Worm (Caenorhabditis elegans) whole organism, late embryonic: Measurements from ENCODE around the gene clhm-1.
"Not testable (repeated sequence)": the region's sequence is repeated elsewhere in the genome, so short reads cannot be mapped to it uniquely, and the experiment has no call there.

Experiments used
- C38D4.7 ChIP-seq: fragments of 200-800 bp; sonication (Bioruptor generic); optimal IDR thresholded peaks from 2 replicates; lab custom pipeline; 2018; ENCODE audit warnings: mild to moderate bottlenecking, missing genetic modification characterization, moderate library complexity, missing compliant biosample characterization
- F13H6.1 ChIP-seq: sonication (generic microtip); optimal IDR thresholded peaks from 2 replicates; lab custom pipeline; 2016; ENCODE audit warnings: missing genetic modification characterization, missing compliant biosample characterization
- ahr-1 ChIP-seq: sonication (generic microtip); optimal IDR thresholded peaks from 2 replicates; lab custom pipeline; 2016; ENCODE audit warnings: missing genetic modification characterization, missing compliant biosample characterization
- ama-1 ChIP-seq: fragments of 150-350 bp; optimal IDR thresholded peaks from 2 replicates; lab custom pipeline; 2014
- ceh-19 ChIP-seq: fragments of 200-800 bp; sonication (Bioruptor generic); optimal IDR thresholded peaks from 2 replicates; lab custom pipeline; 2018; ENCODE audit warnings: mild to moderate bottlenecking, missing genetic modification characterization, missing compliant biosample characterization
- ceh-2 ChIP-seq: sonication (generic microtip); optimal IDR thresholded peaks from 2 replicates; lab custom pipeline; 2016; ENCODE audit warnings: missing genotype, missing genetic modification characterization, missing compliant biosample characterization
- ceh-22 ChIP-seq: sonication (generic microtip); optimal IDR thresholded peaks from 2 replicates; lab custom pipeline; 2017; ENCODE audit warnings: missing biosample characterization, missing genetic modification characterization
- ceh-31 ChIP-seq: sonication (generic microtip); optimal IDR thresholded peaks from 2 replicates; lab custom pipeline; 2016; ENCODE audit warnings: missing genetic modification characterization, missing compliant biosample characterization
- ceh-34 ChIP-seq: sonication (generic microtip); optimal IDR thresholded peaks from 2 replicates; lab custom pipeline; 2016; ENCODE audit warnings: mild to moderate bottlenecking, missing genetic modification characterization, missing compliant biosample characterization
- dmd-4 ChIP-seq: sonication (generic microtip); optimal IDR thresholded peaks from 2 replicates; lab custom pipeline; 2016; ENCODE audit warnings: borderline replicate concordance, missing genetic modification characterization, missing compliant biosample characterization
- dve-1 ChIP-seq: sonication (generic microtip); optimal IDR thresholded peaks from 2 replicates; lab custom pipeline; 2017; ENCODE audit warnings: antibody characterized with exemption, mild to moderate bottlenecking, missing genetic modification characterization, missing compliant biosample characterization
- elt-2 ChIP-seq: sonication (generic microtip); optimal IDR thresholded peaks from 2 replicates; lab custom pipeline; 2016; ENCODE audit warnings: missing genetic modification reagents, missing genetic modification characterization, missing compliant biosample characterization
- elt-4 ChIP-seq: sonication (generic microtip); optimal IDR thresholded peaks from 2 replicates; lab custom pipeline; 2016; ENCODE audit warnings: missing genetic modification characterization, missing compliant biosample characterization
- eyg-1 ChIP-seq: sonication (generic microtip); optimal IDR thresholded peaks from 2 replicates; lab custom pipeline; 2016; ENCODE audit warnings: missing genotype, missing genetic modification characterization, missing compliant biosample characterization
- fkh-6 ChIP-seq: sonication (generic microtip); optimal IDR thresholded peaks from 2 replicates; lab custom pipeline; 2016; ENCODE audit warnings: missing genetic modification characterization, missing compliant biosample characterization
- hlh-15 ChIP-seq: sonication (generic microtip); optimal IDR thresholded peaks from 2 replicates; lab custom pipeline; 2016; ENCODE audit warnings: missing genetic modification characterization, missing compliant biosample characterization
- hlh-30 ChIP-seq: sonication (generic microtip); optimal IDR thresholded peaks from 2 replicates; lab custom pipeline; 2017; ENCODE audit warnings: antibody characterized with exemption, missing genetic modification characterization, missing compliant biosample characterization; ENCODE audit not compliant: insufficient read depth
- lim-6 ChIP-seq: sonication (generic microtip); optimal IDR thresholded peaks from 2 replicates; lab custom pipeline; 2016; ENCODE audit warnings: missing genetic modification characterization, missing compliant biosample characterization
- madf-2 ChIP-seq: sonication (generic microtip); optimal IDR thresholded peaks from 2 replicates; lab custom pipeline; 2017; ENCODE audit warnings: missing genetic modification characterization, missing compliant biosample characterization
- nhr-11 ChIP-seq: fragments of 150-350 bp; optimal IDR thresholded peaks from 2 replicates; lab custom pipeline; 2014; ENCODE audit warnings: missing biosample characterization, missing genetic modification characterization
- pag-3 ChIP-seq: sonication (generic microtip); optimal IDR thresholded peaks from 2 replicates; lab custom pipeline; 2016; ENCODE audit warnings: missing compliant biosample characterization, missing genetic modification characterization, borderline replicate concordance
- pha-4 ChIP-seq: fragments of 150-350 bp; optimal IDR thresholded peaks from 2 replicates; lab custom pipeline; 2018; ENCODE audit warnings: missing biosample characterization, missing genetic modification reagents, missing genetic modification characterization
- pqm-1 ChIP-seq: sonication (generic microtip); optimal IDR thresholded peaks from 2 replicates; lab custom pipeline; 2016; ENCODE audit warnings: missing genetic modification characterization, missing compliant biosample characterization
- rnt-1 ChIP-seq: sonication (generic microtip); optimal IDR thresholded peaks from 2 replicates; lab custom pipeline; 2016; ENCODE audit warnings: missing genetic modification characterization, missing compliant biosample characterization
- sox-2 ChIP-seq: fragments of 200-800 bp; sonication (Bioruptor generic); IDR thresholded peaks from 2 replicates; pipeline ENCODE4 v1.3.6; 2022; ENCODE audit warnings: missing genetic modification reagents, missing genetic modification characterization, missing compliant biosample characterization
- ttx-3 ChIP-seq: sonication (generic microtip); optimal IDR thresholded peaks from 2 replicates; lab custom pipeline; 2016; ENCODE audit warnings: missing genetic modification reagents, missing genetic modification characterization, missing compliant biosample characterization
- unc-3 ChIP-seq, 2 experiments: fragments of 200-800 bp in 1 of 2; sonication (Bioruptor generic) in 1 of 2; sonication (generic microtip) in 1 of 2; conservative IDR thresholded peaks in 1 of 2; optimal IDR thresholded peaks in 1 of 2; 2 replicates each; pipeline versions ENCODE4 v1.3.6 to Lab custom; 2016 to 2022; ENCODE audit warnings: missing compliant biosample characterization in 2 of 2, missing genetic modification characterization in 2 of 2, missing genetic modification reagents in 1 of 2
- unc-55 ChIP-seq: sonication (generic microtip); optimal IDR thresholded peaks from 2 replicates; lab custom pipeline; 2017; ENCODE audit warnings: missing biosample characterization, missing genetic modification reagents, missing genetic modification characterization
- unc-86 ChIP-seq: sonication (generic microtip); optimal IDR thresholded peaks from 2 replicates; lab custom pipeline; 2016; ENCODE audit warnings: missing genetic modification characterization, missing compliant biosample characterization
- zip-5 ChIP-seq: sonication (generic microtip); optimal IDR thresholded peaks from 2 replicates; lab custom pipeline; 2016; ENCODE audit warnings: missing genetic modification characterization, missing compliant biosample characterization

The clhm-1 gene

DNA sequence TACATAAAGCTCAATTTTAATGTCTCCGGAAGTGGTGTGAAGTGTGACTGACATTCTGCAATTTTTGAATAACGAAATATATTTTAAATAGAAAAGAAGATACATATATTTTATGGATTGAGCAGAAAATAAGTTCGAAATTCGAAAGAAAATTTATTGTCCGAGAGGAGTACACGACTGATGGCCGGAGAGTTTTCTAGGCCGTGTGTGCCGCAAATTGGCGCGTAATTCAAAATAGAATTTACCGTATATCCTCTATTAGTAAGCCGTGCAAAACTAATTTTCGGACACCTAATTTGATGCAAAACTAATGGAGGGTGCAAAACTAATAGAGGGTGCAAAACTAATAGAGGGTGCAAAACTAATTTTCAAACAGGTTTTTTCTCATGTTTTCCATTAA, 42.5 kb upstream of the clhm-1 start, which contains the start of gene cyn-10 (continued):
- TF ChIP-seq ceh-34 (tag; lab: Kevin White, UChicago) (peak; percentile 47), elt-4 (tag; lab: Kevin White, UChicago) (no peak), pqm-1 (tag; lab: Kevin White, UChicago) (peak; percentile 12), ttx-3 (tag; lab: Kevin White, UChicago) (peak; percentile 49), eyg-1 (tag; lab: Kevin White, UChicago) (peak; percentile 65), lim-6 (tag; lab: Kevin White, UChicago) (peak; percentile 66), pag-3 (tag; lab: Kevin White, UChicago) (no peak), ceh-2 (tag; lab: Kevin White, UChicago) (peak; percentile 95), ama-1 (lab: Kevin White, UChicago) (no peak), ceh-19 (GFP tag; lab: Kevin White, UChicago) (peak; percentile 5), ahr-1 (tag; lab: Kevin White, UChicago) (peak; percentile 40), zip-5 (peak; percentile 84), F13H6.1 (tag; lab: Kevin White, UChicago) (peak; percentile 29), ceh-22 (tag; lab: Kevin White, UChicago) (no peak), nhr-11 (tag; lab: Kevin White, UChicago) (no peak), hlh-15 (tag; lab: Kevin White, UChicago) (no peak), pha-4 (tag; lab: Kevin White, UChicago) (no peak), hlh-30 (tag; lab: Kevin White, UChicago) (no peak), unc-3 (GFP tag; conservative IDR thresholded peaks at IDR 0.05; lab: Robert Waterston, UW) (peak; percentile 61), unc-3 (tag; optimal IDR thresholded peaks at IDR 0.05; lab: Kevin White, UChicago) (peak; percentile 21), fkh-6 (tag; lab: Kevin White, UChicago) (peak; percentile 55), C38D4.7 (GFP tag; lab: Kevin White, UChicago) (no peak), ceh-31 (tag; lab: Kevin White, UChicago) (peak; percentile 95), sox-2 (GFP tag; lab: Robert Waterston, UW) (0 out of 2 replicates have a peak, but pooled peaks have one; percentile 16), unc-86 (peak; percentile 42)

DNA sequence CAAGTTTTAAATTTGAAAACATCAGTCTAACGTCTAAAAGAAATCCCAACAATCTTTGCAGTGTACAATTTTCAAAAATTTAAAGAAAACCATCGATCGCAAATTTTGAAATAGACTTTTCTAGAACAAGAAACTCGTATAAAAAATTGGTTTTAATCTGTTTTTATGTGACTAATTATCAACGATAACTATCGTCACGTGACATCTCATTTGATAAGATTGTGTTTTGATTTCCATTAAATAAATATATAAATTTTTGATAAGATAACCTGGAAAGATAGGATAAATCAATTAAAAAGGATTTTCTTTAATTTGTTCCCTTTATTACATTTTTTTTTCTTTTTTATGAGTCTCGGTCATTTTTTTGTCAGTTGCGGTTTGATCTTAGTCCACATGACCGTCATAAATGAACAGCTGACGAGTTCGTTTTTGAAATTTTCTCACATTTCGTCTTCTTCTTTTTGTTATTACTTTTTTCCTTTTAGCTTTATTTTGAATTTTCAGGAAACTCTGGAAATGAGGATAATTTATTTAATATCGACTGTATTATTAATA, 38.8 kb upstream of the clhm-1 start, which contains the start of gene asm-1:
TSS of gene asm-1 (plus strand) at position 505 of the 555 bp plus-strand sequence.
- TF ChIP-seq ceh-31 (tag; lab: Kevin White, UChicago) (no peak), elt-2 (tag; lab: Kevin White, UChicago) (peak; percentile 62), dmd-4 (tag; lab: Kevin White, UChicago) (no peak)

DNA sequence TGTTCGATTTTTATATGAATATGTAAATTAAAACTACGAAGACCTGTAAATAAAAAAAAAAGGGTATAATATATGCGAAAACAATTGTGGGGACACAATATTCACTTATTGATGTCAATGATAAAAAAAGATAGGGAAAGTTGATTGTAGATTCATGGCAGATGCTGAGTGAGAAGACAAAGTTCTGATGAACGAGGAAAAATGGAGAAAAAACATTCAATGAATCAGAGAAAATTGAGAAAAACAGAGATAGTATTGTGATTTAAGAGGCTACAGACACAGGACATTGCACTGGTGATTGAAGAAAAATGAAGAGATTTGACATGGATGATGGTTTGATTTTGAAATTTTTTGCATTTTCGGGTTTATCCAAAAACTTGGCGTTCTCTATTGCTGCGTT, 37.9 kb upstream of the clhm-1 start:
- TF ChIP-seq ahr-1 (tag; lab: Kevin White, UChicago), result no peak
- no peak for TF ChIP-seq ceh-19 (GFP tag; lab: Kevin White, UChicago)
- TF ChIP-seq unc-3 (GFP tag; conservative IDR thresholded peaks at IDR 0.05; lab: Robert Waterston, UW), result no peak
- no peak for TF ChIP-seq unc-3 (tag; optimal IDR thresholded peaks at IDR 0.05; lab: Kevin White, UChicago)

DNA sequence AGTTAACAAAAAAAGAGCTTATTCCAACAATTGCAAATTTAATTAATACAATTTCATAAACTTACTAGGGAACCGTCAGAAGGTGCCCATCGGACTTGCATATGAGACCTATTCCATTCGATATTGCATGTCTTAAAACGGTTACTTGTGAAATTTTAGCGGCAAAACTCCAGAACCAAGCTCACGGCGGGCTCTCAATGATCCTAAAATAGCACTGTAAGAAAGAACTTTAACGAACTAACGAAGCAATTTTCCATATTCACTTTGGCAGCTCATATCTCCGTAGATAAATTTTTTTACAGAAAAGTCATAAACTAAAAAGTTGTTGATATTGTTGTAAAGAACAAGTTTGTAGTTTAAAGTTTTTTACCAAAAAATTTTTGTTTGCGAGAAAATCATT, 36.8 kb upstream of the clhm-1 start, which contains the start of gene B0252.3:
TSS of gene B0252.3 (minus strand) at position 101 of the 400 bp plus-strand sequence.
- TF ChIP-seq dve-1 (tag; lab: Kevin White, UChicago); unc-55 (GFP tag; lab: Kevin White, UChicago); rnt-1 (tag; lab: Kevin White, UChicago): not testable (repeated sequence)

DNA sequence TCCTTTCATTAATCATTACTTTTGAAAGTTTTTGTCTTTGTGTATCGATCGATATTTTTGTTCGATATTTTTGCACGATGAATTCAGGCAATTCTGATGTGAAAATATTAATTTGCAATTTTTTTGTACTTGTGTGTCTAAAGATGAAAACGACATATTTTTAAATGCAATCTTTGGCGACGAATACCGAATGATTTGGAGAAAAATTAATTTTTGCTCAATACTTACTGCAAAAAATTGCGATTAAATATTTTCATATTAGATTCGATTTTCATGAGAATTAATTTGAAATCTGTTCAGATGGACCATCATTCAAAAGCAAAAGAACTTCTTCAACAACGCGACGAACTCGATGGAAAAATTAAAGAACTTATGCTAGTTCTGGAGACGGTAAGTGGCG, 31.0 kb upstream of the clhm-1 start, which contains the start of gene psmd-9:
TSS of gene psmd-9 (plus strand) at position 301 of the 400 bp plus-strand sequence.
- TF ChIP-seq fkh-6 (tag; lab: Kevin White, UChicago), result no peak
- TF ChIP-seq madf-2 (tag; lab: Kevin White, UChicago), result no peak
